Worm (Caenorhabditis elegans) whole organism, mixed stage, embryonic: ENCODE measurements around the gene srx-33.

Experiments used
- M03D4.4 ChIP-seq: sonication (generic microtip); optimal IDR thresholded peaks from 2 replicates; lab custom pipeline; 2017; ENCODE audit warnings: mild to moderate bottlenecking, missing genetic modification characterization, missing compliant biosample characterization
- bed-3 ChIP-seq: fragments of 200-800 bp; sonication (Bioruptor generic); optimal IDR thresholded peaks from 3 replicates; lab custom pipeline; 2018; ENCODE audit warnings: mild to moderate bottlenecking, missing genetic modification characterization, moderate library complexity, missing compliant biosample characterization
- blmp-1 ChIP-seq: fragments of 150-350 bp; optimal IDR thresholded peaks from 2 replicates; lab custom pipeline; 2014; ENCODE audit warnings: missing biosample characterization, missing genetic modification characterization
- ceh-39 ChIP-seq: fragments of 150-350 bp; optimal IDR thresholded peaks from 2 replicates; lab custom pipeline; 2014; ENCODE audit warnings: missing biosample characterization, missing genetic modification characterization
- ceh-43 ChIP-seq: fragments of 200-800 bp; sonication (Bioruptor generic); optimal IDR thresholded peaks from 2 replicates; lab custom pipeline; 2018; ENCODE audit warnings: mild to moderate bottlenecking, missing genetic modification characterization, moderate library complexity, missing compliant biosample characterization
- ceh-83 ChIP-seq: fragments of 200-800 bp; sonication (Bioruptor generic); optimal IDR thresholded peaks from 2 replicates; lab custom pipeline; 2018; ENCODE audit warnings: mild to moderate bottlenecking, missing genetic modification characterization, missing compliant biosample characterization
- cnd-1 ChIP-seq: fragments of 200-800 bp; sonication (Bioruptor generic); optimal IDR thresholded peaks from 2 replicates; lab custom pipeline; 2018; ENCODE audit warnings: mild to moderate bottlenecking, missing genetic modification characterization, missing compliant biosample characterization
- elt-1 ChIP-seq: sonication (generic microtip); optimal IDR thresholded peaks from 2 replicates; lab custom pipeline; 2017; ENCODE audit warnings: missing genetic modification characterization, mild to moderate bottlenecking, missing compliant biosample characterization, antibody characterized with exemption, moderate library complexity, borderline replicate concordance; ENCODE audit not compliant: insufficient read depth
- elt-3 ChIP-seq: fragments of 150-350 bp; optimal IDR thresholded peaks from 2 replicates; lab custom pipeline; 2014; ENCODE audit warnings: missing biosample characterization, missing genetic modification characterization
- ham-2 ChIP-seq: fragments of 200-800 bp; sonication (Bioruptor generic); optimal IDR thresholded peaks from 2 replicates; lab custom pipeline; 2018; ENCODE audit warnings: mild to moderate bottlenecking, missing genetic modification characterization, missing compliant biosample characterization
- hlh-1 ChIP-seq: fragments of 150-350 bp; optimal IDR thresholded peaks from 2 replicates; lab custom pipeline; 2014; ENCODE audit warnings: missing biosample characterization, missing genetic modification reagents, missing genetic modification characterization
- lin-13 ChIP-seq: fragments of 150-350 bp; optimal IDR thresholded peaks from 2 replicates; lab custom pipeline; 2014; ENCODE audit warnings: missing biosample characterization, missing genetic modification characterization
- lin-32 ChIP-seq: fragments of 200-800 bp; sonication (Bioruptor generic); optimal IDR thresholded peaks from 2 replicates; lab custom pipeline; 2018; ENCODE audit warnings: mild to moderate bottlenecking, missing genetic modification characterization, missing compliant biosample characterization
- mep-1 ChIP-seq: fragments of 150-350 bp; optimal IDR thresholded peaks from 2 replicates; lab custom pipeline; 2017; ENCODE audit warnings: missing biosample characterization, missing genetic modification reagents, missing genetic modification characterization, inconsistent platforms
- mls-2 ChIP-seq: sonication (generic microtip); optimal IDR thresholded peaks from 2 replicates; lab custom pipeline; 2016; ENCODE audit warnings: mild to moderate bottlenecking, missing genetic modification characterization, moderate library complexity, missing compliant biosample characterization
- nhr-12 ChIP-seq: fragments of 150-350 bp; optimal IDR thresholded peaks from 2 replicates; lab custom pipeline; 2014; ENCODE audit warnings: missing biosample characterization, missing genetic modification characterization
- nhr-2 ChIP-seq: fragments of 150-350 bp; optimal IDR thresholded peaks from 2 replicates; lab custom pipeline; 2014; ENCODE audit warnings: missing biosample characterization, missing genetic modification characterization
- nhr-237 ChIP-seq: fragments of 150-350 bp; optimal IDR thresholded peaks from 2 replicates; lab custom pipeline; 2014; ENCODE audit warnings: missing biosample characterization, missing genetic modification characterization
- nhr-28 ChIP-seq: fragments of 150-350 bp; optimal IDR thresholded peaks from 2 replicates; lab custom pipeline; 2014; ENCODE audit warnings: missing biosample characterization, missing genetic modification characterization
- nhr-76 ChIP-seq: sonication (generic microtip); optimal IDR thresholded peaks from 2 replicates; lab custom pipeline; 2017; ENCODE audit warnings: missing biosample characterization, missing genetic modification characterization
- pha-4 ChIP-seq: fragments of 150-350 bp; optimal IDR thresholded peaks from 2 replicates; lab custom pipeline; 2018; ENCODE audit warnings: missing biosample characterization, missing genetic modification reagents, missing genetic modification characterization
- sem-2 ChIP-seq: fragments of 200-800 bp; sonication (Bioruptor generic); optimal IDR thresholded peaks from 2 replicates; lab custom pipeline; 2018; ENCODE audit warnings: mild to moderate bottlenecking, missing genetic modification characterization, missing compliant biosample characterization
- snpc-4 ChIP-seq: fragments of 150-350 bp; optimal IDR thresholded peaks from 2 replicates; lab custom pipeline; 2014; ENCODE audit warnings: missing biosample characterization, missing genetic modification characterization
- sptf-1 ChIP-seq: sonication (generic microtip); optimal IDR thresholded peaks from 2 replicates; lab custom pipeline; 2017; ENCODE audit warnings: mild to moderate bottlenecking, missing genetic modification characterization, moderate library complexity, missing compliant biosample characterization
- tbx-8 ChIP-seq: fragments of 200-800 bp; sonication (Bioruptor generic); optimal IDR thresholded peaks from 2 replicates; lab custom pipeline; 2018; ENCODE audit warnings: mild to moderate bottlenecking, missing genetic modification characterization, moderate library complexity, missing compliant biosample characterization
- unc-120 ChIP-seq: sonication (generic microtip); optimal IDR thresholded peaks from 2 replicates; lab custom pipeline; 2017; ENCODE audit warnings: missing genetic modification characterization, missing compliant biosample characterization; ENCODE audit not compliant: poor library complexity, severe bottlenecking
- unc-62 ChIP-seq: fragments of 150-350 bp; optimal IDR thresholded peaks from 2 replicates; lab custom pipeline; 2014; ENCODE audit warnings: missing biosample characterization, missing genetic modification reagents, missing genetic modification characterization
- zip-8 ChIP-seq: fragments of 150-350 bp; optimal IDR thresholded peaks from 2 replicates; lab custom pipeline; 2014; ENCODE audit warnings: missing biosample characterization, missing genetic modification characterization

Gene srx-33

DNA sequence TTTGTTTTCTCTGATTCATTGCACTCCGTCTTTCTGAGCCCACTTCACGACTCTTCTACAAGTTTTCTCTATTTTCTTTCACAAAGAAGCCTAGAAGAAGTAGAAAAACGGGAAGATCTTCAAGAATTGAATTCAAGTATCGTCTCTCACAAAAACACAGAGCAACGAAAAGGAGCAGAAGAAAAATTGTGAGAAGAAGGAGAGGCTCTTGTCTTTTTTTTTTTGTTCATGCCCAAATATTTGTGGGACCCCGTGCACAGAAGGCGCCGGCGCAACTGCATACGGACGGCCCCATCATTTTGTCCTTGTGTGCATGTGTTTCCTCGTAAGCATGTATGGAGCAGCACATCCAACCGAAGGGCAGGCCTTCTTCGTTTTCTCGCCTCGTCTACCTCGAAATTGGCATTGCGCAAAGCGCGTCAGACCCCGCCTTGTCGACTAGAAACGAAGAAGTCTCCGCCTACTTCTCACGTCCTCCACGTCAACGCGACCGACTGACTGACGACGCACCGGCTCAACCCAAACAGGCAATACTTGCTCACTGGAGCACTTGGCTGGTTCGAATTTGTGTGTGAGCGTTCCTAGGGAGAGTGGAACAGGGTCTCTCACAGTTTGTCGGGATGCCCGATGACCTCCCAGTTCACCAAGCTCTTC, 12.1 kb downstream of the srx-33 start:
- TF ChIP-seq blmp-1 (no peak), mls-2 (no peak), lin-13 (tag; lab: Kevin White, UChicago) (no peak), mep-1 (tag; lab: Kevin White, UChicago) (no peak), nhr-2 (no peak), unc-62 (GFP tag; lab: Kevin White, UChicago) (no peak), hlh-1 (tag; lab: Kevin White, UChicago) (no peak), nhr-28 (tag; lab: Kevin White, UChicago) (no peak), bed-3 (GFP tag; lab: Kevin White, UChicago) (no peak), lin-32 (no peak)

DNA sequence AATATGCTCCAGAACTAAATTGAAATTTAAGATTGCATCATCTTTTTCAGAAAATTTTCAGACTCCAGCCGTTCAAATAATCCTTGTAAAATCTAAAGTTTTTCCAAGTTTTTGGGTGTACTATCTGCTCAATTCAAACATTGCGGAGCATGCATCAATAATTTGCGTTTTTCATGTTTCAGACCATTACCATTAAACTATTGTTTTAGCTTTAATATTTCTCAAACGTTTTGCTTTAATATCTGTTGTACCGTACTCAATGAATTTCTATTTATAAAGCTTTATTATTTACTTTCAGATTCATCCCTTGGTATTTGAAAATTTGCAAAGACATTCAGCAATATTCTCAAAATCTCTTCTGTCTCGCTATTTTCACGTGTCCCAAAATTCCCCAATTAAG, 15.4 kb downstream of the srx-33 start, which contains the start of gene odr-2:
Gene odr-2, plus strand, starts transcription at position 301 of the 400 bp plus-strand sequence.
- TF ChIP-seq tbx-8, result no peak
- TF ChIP-seq ham-2, result no peak
- TF ChIP-seq lin-13 (tag; lab: Kevin White, UChicago), result no peak
- TF ChIP-seq bed-3 (GFP tag; lab: Kevin White, UChicago), result no peak
- TF ChIP-seq ceh-83 (GFP tag; lab: Kevin White, UChicago), result no peak
- no peak for TF ChIP-seq pha-4 (tag; lab: Kevin White, UChicago)
- TF ChIP-seq sem-2 (GFP tag; lab: Kevin White, UChicago), result no peak
- no peak for TF ChIP-seq elt-1 (tag; lab: Kevin White, UChicago)
- TF ChIP-seq cnd-1 (tag; lab: Kevin White, UChicago), result no peak
- TF ChIP-seq zip-8 (tag; lab: Kevin White, UChicago), result no peak
- no peak for TF ChIP-seq nhr-2
- TF ChIP-seq elt-3 (tag; lab: Kevin White, UChicago), result no peak
- no peak for TF ChIP-seq snpc-4

ce11 chrV:7096811-7097210, 21.9 kb downstream of the srx-33 start:
- TF ChIP-seq pha-4 (tag; lab: Kevin White, UChicago), result no peak
- no peak for TF ChIP-seq unc-62 (GFP tag; lab: Kevin White, UChicago)
- no peak for TF ChIP-seq ceh-43 (GFP tag; lab: Kevin White, UChicago)
- no peak for TF ChIP-seq nhr-28 (tag; lab: Kevin White, UChicago)
- no peak for TF ChIP-seq hlh-1 (tag; lab: Kevin White, UChicago)
- TF ChIP-seq M03D4.4 (tag; lab: Kevin White, UChicago), result no peak
- no peak for TF ChIP-seq nhr-12 (tag; lab: Kevin White, UChicago)
- TF ChIP-seq nhr-237 (tag; lab: Kevin White, UChicago), result no peak
- TF ChIP-seq bed-3 (GFP tag; lab: Kevin White, UChicago), result no peak
- no peak for TF ChIP-seq blmp-1
- no peak for TF ChIP-seq tbx-8
- TF ChIP-seq ceh-39 (tag; lab: Kevin White, UChicago), result no peak
- TF ChIP-seq snpc-4, result no peak
- no peak for TF ChIP-seq sem-2 (GFP tag; lab: Kevin White, UChicago)
- TF ChIP-seq mls-2, result no peak
- TF ChIP-seq elt-3 (tag; lab: Kevin White, UChicago), result no peak
- no peak for TF ChIP-seq cnd-1 (tag; lab: Kevin White, UChicago)

DNA sequence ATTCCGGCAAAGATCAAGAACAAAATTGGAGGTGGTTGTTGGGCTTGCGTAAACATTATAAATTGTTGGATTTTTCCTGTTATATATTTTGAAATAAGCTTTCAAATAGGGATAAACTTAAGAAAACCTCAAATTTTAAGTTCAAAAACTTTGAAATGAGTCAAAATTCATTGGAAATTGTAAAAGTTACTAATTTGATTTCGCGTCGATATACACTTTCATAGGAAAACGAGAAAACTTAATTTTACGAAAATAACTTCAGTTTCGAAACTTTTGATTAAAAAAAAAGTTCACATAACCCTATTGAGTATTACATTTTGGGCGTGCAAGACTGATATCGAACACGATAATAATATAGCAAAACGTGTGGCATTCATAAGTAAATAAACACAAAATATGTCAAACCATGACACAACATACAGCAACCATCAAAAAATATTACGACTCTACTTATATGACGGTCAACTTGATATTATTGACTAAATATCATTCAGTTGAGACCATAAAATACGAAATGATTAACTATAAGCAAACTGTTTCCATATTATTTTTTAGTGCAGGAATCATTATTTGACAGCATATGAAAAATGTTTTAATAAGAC, 22.5 kb downstream of the srx-33 start:
- TF ChIP-seq tbx-8 (no peak), ceh-83 (GFP tag; lab: Kevin White, UChicago) (no peak), lin-13 (tag; lab: Kevin White, UChicago) (no peak), mep-1 (tag; lab: Kevin White, UChicago) (no peak), unc-62 (GFP tag; lab: Kevin White, UChicago) (no peak), hlh-1 (tag; lab: Kevin White, UChicago) (no peak), elt-1 (tag; lab: Kevin White, UChicago) (no peak), unc-120 (tag; lab: Kevin White, UChicago) (no peak), sptf-1 (tag; lab: Kevin White, UChicago) (no peak), nhr-2 (no peak), ceh-39 (tag; lab: Kevin White, UChicago) (no peak), elt-3 (tag; lab: Kevin White, UChicago) (no peak), bed-3 (GFP tag; lab: Kevin White, UChicago) (no peak), nhr-76 (tag; lab: Kevin White, UChicago) (no peak)
